Worm (Caenorhabditis elegans): ENCODE measurements around the gene T28A8.2.

The T28A8.2 gene

ce11 chrIII:13534704-13535103 lies 39.2 kb upstream of the T28A8.2 start:
- TF ChIP-seq pros-1 (tag; optimal IDR thresholded peaks at IDR 0.05) (no peak), K09A11.1 (tag; optimal IDR thresholded peaks at IDR 0.05; ENCODE audit: insufficient read depth) (no peak), unc-55 (GFP tag; optimal IDR thresholded peaks at IDR 0.05) (no peak), fax-1 (tag; optimal IDR thresholded peaks at IDR 0.05) (no peak), C38D4.7 (GFP tag; optimal IDR thresholded peaks at IDR 0.05) (no peak), fkh-6 (tag; optimal IDR thresholded peaks at IDR 0.05) (no peak), ama-1 (optimal IDR thresholded peaks at IDR 0.05) (no peak), pha-4 (tag; optimal IDR thresholded peaks at IDR 0.05) (no peak), pax-1 (tag; optimal IDR thresholded peaks at IDR 0.05) (no peak), lin-11 (tag; optimal IDR thresholded peaks at IDR 0.05) (no peak)

- TF ChIP-seq ceh-48 (tag; optimal IDR thresholded peaks at IDR 0.05) (no peak), unc-3 (GFP tag; conservative IDR thresholded peaks at IDR 0.05) (no peak), unc-3 (tag; optimal IDR thresholded peaks at IDR 0.05) (no peak), tbx-7 (tag; optimal IDR thresholded peaks at IDR 0.05) (no peak), ceh-6 (GFP tag; optimal IDR thresholded peaks at IDR 0.05) (no peak), sox-4 (tag; optimal IDR thresholded peaks at IDR 0.05) (no peak), dmd-4 (tag; optimal IDR thresholded peaks at IDR 0.05; ENCODE audit: borderline replicate concordance) (no peak), hlh-15 (tag; optimal IDR thresholded peaks at IDR 0.05) (no peak), ref-2 (tag; optimal IDR thresholded peaks at IDR 0.05) (no peak), hlh-30 (tag; optimal IDR thresholded peaks at IDR 0.05; ENCODE audit: insufficient read depth) (no peak), ceh-45 (GFP tag; IDR thresholded peaks at IDR 0.05) (no peak), che-1 (tag; optimal IDR thresholded peaks at IDR 0.05) (no peak), Y22D7AL.16 (tag; optimal IDR thresholded peaks at IDR 0.05) (no peak), nhr-11 (tag; optimal IDR thresholded peaks at IDR 0.05) (no peak), syd-9 (tag; optimal IDR thresholded peaks at IDR 0.05) (no peak), C08G9.2 (tag; optimal IDR thresholded peaks at IDR 0.05) (no peak), pag-3 (tag; optimal IDR thresholded peaks at IDR 0.05; ENCODE audit: borderline replicate concordance) (no peak), elt-4 (tag; optimal IDR thresholded peaks at IDR 0.05) (no peak), ets-4 (tag; optimal IDR thresholded peaks at IDR 0.05) (no peak), ceh-22 (tag; optimal IDR thresholded peaks at IDR 0.05) (no peak)
Measured at ce11 chrIII:13530838-13531237, 35.4 kb upstream of the T28A8.2 start.

- TF ChIP-seq unc-42 (tag; optimal IDR thresholded peaks at IDR 0.05) (peak; percentile 21), sox-4 (tag; optimal IDR thresholded peaks at IDR 0.05) (no peak), lim-6 (tag; optimal IDR thresholded peaks at IDR 0.05) (no peak), ets-4 (tag; optimal IDR thresholded peaks at IDR 0.05) (no peak), fkh-6 (tag; optimal IDR thresholded peaks at IDR 0.05) (no peak), sox-2 (GFP tag; IDR thresholded peaks at IDR 0.05) (no peak), pax-1 (tag; optimal IDR thresholded peaks at IDR 0.05) (no peak), tbx-2 (tag; optimal IDR thresholded peaks at IDR 0.05) (peak; percentile 13), tbx-7 (tag; optimal IDR thresholded peaks at IDR 0.05) (no peak), nfya-1 (tag; optimal IDR thresholded peaks at IDR 0.05) (peak; percentile 26), C38D4.7 (GFP tag; optimal IDR thresholded peaks at IDR 0.05) (no peak), ceh-6 (GFP tag; optimal IDR thresholded peaks at IDR 0.05) (no peak), ttx-3 (tag; optimal IDR thresholded peaks at IDR 0.05) (no peak), rnt-1 (tag; optimal IDR thresholded peaks at IDR 0.05) (no peak), nhr-11 (tag; optimal IDR thresholded peaks at IDR 0.05) (no peak), dmd-4 (tag; optimal IDR thresholded peaks at IDR 0.05; ENCODE audit: borderline replicate concordance) (no peak), sdc-2 (tag; optimal IDR thresholded peaks at IDR 0.05) (no peak), ref-2 (tag; optimal IDR thresholded peaks at IDR 0.05) (no peak), fkh-10 (GFP tag; optimal IDR thresholded peaks at IDR 0.05) (no peak), nhr-232 (tag; optimal IDR thresholded peaks at IDR 0.05) (no peak), eyg-1 (tag; optimal IDR thresholded peaks at IDR 0.05) (no peak), ceh-31 (tag; optimal IDR thresholded peaks at IDR 0.05) (peak; percentile 20), ceh-22 (tag; optimal IDR thresholded peaks at IDR 0.05) (no peak), hlh-13 (GFP tag; optimal IDR thresholded peaks at IDR 0.05) (no peak), ceh-34 (tag; optimal IDR thresholded peaks at IDR 0.05) (no peak), fax-1 (tag; optimal IDR thresholded peaks at IDR 0.05) (no peak), ceh-19 (GFP tag; optimal IDR thresholded peaks at IDR 0.05) (no peak), mec-3 (tag; optimal IDR thresholded peaks at IDR 0.05; ENCODE audit: borderline replicate concordance) (no peak), pros-1 (tag; optimal IDR thresholded peaks at IDR 0.05) (no peak)
Measured at ce11 chrIII:13530017-13530416, 34.5 kb upstream of the T28A8.2 start.

All from whole organism, late embryonic.